Fruit fly (Drosophila melanogaster): Measurements from ENCODE around the gene Mst84Dc.

Mst84Dc gene

dm6 chr3R:7334613-7335012, 29.9 kb downstream of the Mst84Dc start:
- TF ChIP-seq CG13204 (GFP tag; optimal IDR thresholded peaks at IDR 0.05) (no peak), CG15710 (tag; optimal IDR thresholded peaks at IDR 0.05) (no peak), Pif1A (GFP tag; optimal IDR thresholded peaks at IDR 0.05) (no peak), CG4496 (GFP tag; IDR thresholded peaks at IDR 0.05) (no peak), Snoo (tag; optimal IDR thresholded peaks at IDR 0.05) (no peak), CG14655 (GFP tag; optimal IDR thresholded peaks at IDR 0.05) (no peak), fd96Ca (GFP tag; IDR thresholded peaks at IDR 0.05) (no peak), CG8301 (tag; optimal IDR thresholded peaks at IDR 0.05) (no peak), gl (tag; optimal IDR thresholded peaks at IDR 0.05) (no peak), Pif1B (GFP tag; optimal IDR thresholded peaks at IDR 0.05) (no peak), EcR (GFP tag; optimal IDR thresholded peaks at IDR 0.05) (no peak), Ets98B (GFP tag; IDR thresholded peaks at IDR 0.05) (no peak), CG8159 (tag; optimal IDR thresholded peaks at IDR 0.05) (no peak), D1 (tag; optimal IDR thresholded peaks at IDR 0.05) (no peak), CG10348 (GFP tag; IDR thresholded peaks at IDR 0.05) (no peak), CG12605 (GFP tag; IDR thresholded peaks at IDR 0.05) (no peak), CG9948 (tag; optimal IDR thresholded peaks at IDR 0.05) (no peak)

- no peak for TF ChIP-seq CG34367 (tag; optimal IDR thresholded peaks at IDR 0.05)
- TF ChIP-seq Pif1A (GFP tag; optimal IDR thresholded peaks at IDR 0.05), result peak; percentile 10
- no peak for TF ChIP-seq CG15710 (tag; optimal IDR thresholded peaks at IDR 0.05)
- TF ChIP-seq EcR (GFP tag; optimal IDR thresholded peaks at IDR 0.05), result no peak
- TF ChIP-seq Snoo (tag; optimal IDR thresholded peaks at IDR 0.05), result no peak
- TF ChIP-seq D1 (tag; optimal IDR thresholded peaks at IDR 0.05), result no peak
- no peak for TF ChIP-seq rn (GFP tag; IDR thresholded peaks at IDR 0.05)
- no peak for TF ChIP-seq CG9948 (tag; optimal IDR thresholded peaks at IDR 0.05)
- TF ChIP-seq Ets98B (GFP tag; IDR thresholded peaks at IDR 0.05), result peak; percentile 68
- no peak for TF ChIP-seq CG13204 (GFP tag; optimal IDR thresholded peaks at IDR 0.05)
- no peak for TF ChIP-seq CG17806 (tag; optimal IDR thresholded peaks at IDR 0.05)
- TF ChIP-seq CG32121 (GFP tag; IDR thresholded peaks at IDR 0.05), result peak; percentile 72
- peak; percentile 63 for TF ChIP-seq CG8301 (tag; optimal IDR thresholded peaks at IDR 0.05)
- no peak for TF ChIP-seq CG12605 (GFP tag; IDR thresholded peaks at IDR 0.05)
- TF ChIP-seq gl (tag; optimal IDR thresholded peaks at IDR 0.05), result no peak
- no peak for TF ChIP-seq Pif1B (GFP tag; optimal IDR thresholded peaks at IDR 0.05)
- TF ChIP-seq CG4496 (GFP tag; IDR thresholded peaks at IDR 0.05), result peak; percentile 44; the same call in 1 of the 3 replicates
- TF ChIP-seq CG10348 (GFP tag; IDR thresholded peaks at IDR 0.05), result no peak
- TF ChIP-seq CG14655 (GFP tag; optimal IDR thresholded peaks at IDR 0.05), result peak; percentile 61
- TF ChIP-seq fd96Ca (GFP tag; IDR thresholded peaks at IDR 0.05), result peak; percentile 58; the same call in 2 of the 3 replicates
- TF ChIP-seq CG8159 (tag; optimal IDR thresholded peaks at IDR 0.05), result no peak
Observed at dm6 chr3R:7330695-7331094, 33.8 kb downstream of the Mst84Dc start.

dm6 chr3R:7326200-7326599, 38.3 kb downstream of the Mst84Dc start:
- TF ChIP-seq CG8159 (tag; optimal IDR thresholded peaks at IDR 0.05) (peak; percentile 50), D1 (tag; optimal IDR thresholded peaks at IDR 0.05) (peak; percentile 14), Ets98B (GFP tag; IDR thresholded peaks at IDR 0.05) (no peak), CG8301 (tag; optimal IDR thresholded peaks at IDR 0.05) (peak; percentile 48), CG32121 (GFP tag; IDR thresholded peaks at IDR 0.05) (no peak), CG15710 (tag; optimal IDR thresholded peaks at IDR 0.05) (peak; percentile 37), CG10348 (GFP tag; IDR thresholded peaks at IDR 0.05) (no peak), CG9948 (tag; optimal IDR thresholded peaks at IDR 0.05) (peak; percentile 41), CG14655 (GFP tag; optimal IDR thresholded peaks at IDR 0.05) (peak; percentile 69), fd96Ca (GFP tag; IDR thresholded peaks at IDR 0.05) (no peak), Snoo (tag; optimal IDR thresholded peaks at IDR 0.05) (peak; percentile 24), CG34367 (tag; optimal IDR thresholded peaks at IDR 0.05) (peak; percentile 18)

- TF ChIP-seq CG9948 (tag; optimal IDR thresholded peaks at IDR 0.05) (no peak), EcR (GFP tag; optimal IDR thresholded peaks at IDR 0.05) (no peak), CG4496 (GFP tag; IDR thresholded peaks at IDR 0.05) (no peak), CG32121 (GFP tag; IDR thresholded peaks at IDR 0.05) (no peak), CG13204 (GFP tag; optimal IDR thresholded peaks at IDR 0.05) (no peak), Ets98B (GFP tag; IDR thresholded peaks at IDR 0.05) (no peak), fd96Ca (GFP tag; IDR thresholded peaks at IDR 0.05) (no peak), CG34367 (tag; optimal IDR thresholded peaks at IDR 0.05) (no peak), CG8159 (tag; optimal IDR thresholded peaks at IDR 0.05) (no peak), CG12605 (GFP tag; IDR thresholded peaks at IDR 0.05) (no peak)
Observed at dm6 chr3R:7322549-7322948, 41.9 kb downstream of the Mst84Dc start.

- no peak for TF ChIP-seq CG10348 (GFP tag; IDR thresholded peaks at IDR 0.05)
- TF ChIP-seq rn (GFP tag; IDR thresholded peaks at IDR 0.05), result no peak
- TF ChIP-seq Pif1A (GFP tag; optimal IDR thresholded peaks at IDR 0.05), result no peak
- no peak for TF ChIP-seq CG17806 (tag; optimal IDR thresholded peaks at IDR 0.05)
- TF ChIP-seq Ets98B (GFP tag; IDR thresholded peaks at IDR 0.05), result no peak
- no peak for TF ChIP-seq CG14655 (GFP tag; optimal IDR thresholded peaks at IDR 0.05)
Observed at dm6 chr3R:7317107-7317506, 47.4 kb downstream of the Mst84Dc start, which contains the start of gene CG10029. CG10029 (minus strand) TSS chr3R:7317207.

Data from whole organism, pupa.